Fruit fly (Drosophila melanogaster) whole organism, embryonic: Measurements from ENCODE around the gene Nubp1.

Source experiments
- ATbp ChIP-seq: fragments of 200-800 bp; sonication (Bioruptor generic); optimal IDR thresholded peaks from 2 replicates; lab custom pipeline; 2017; ENCODE audit warnings: missing biosample characterization, mild to moderate bottlenecking, missing genetic modification characterization, missing genetic modification reagents
- Atf-2 ChIP-seq: fragments of 200-800 bp; sonication (Bioruptor generic); optimal IDR thresholded peaks from 2 replicates; lab custom pipeline; 2016; ENCODE audit warnings: missing biosample characterization, missing genetic modification characterization
- Atf3 ChIP-seq: fragments of 200-800 bp; sonication (Bioruptor generic); optimal IDR thresholded peaks from 3 replicates; lab custom pipeline; 2016; ENCODE audit warnings: missing biosample characterization, missing genetic modification characterization
- B-H1 ChIP-seq: fragments of 200-800 bp; sonication (Bioruptor generic); IDR thresholded peaks from 3 replicates; pipeline ENCODE4 v1.3.6; 2022; ENCODE audit warnings: missing biosample characterization, missing genetic modification characterization
- B-H2 ChIP-seq: fragments of 200-800 bp; sonication (Bioruptor generic); optimal IDR thresholded peaks from 2 replicates; lab custom pipeline; 2018; ENCODE audit warnings: missing biosample characterization, mild to moderate bottlenecking, missing genetic modification characterization
- CG10147 ChIP-seq: fragments of 200-800 bp; sonication (Bioruptor generic); optimal IDR thresholded peaks from 2 replicates; lab custom pipeline; 2019; ENCODE audit warnings: missing biosample characterization, mild to moderate bottlenecking, missing genetic modification characterization, moderate library complexity
- CG10209 ChIP-seq: fragments of 200-800 bp; sonication (Bioruptor generic); optimal IDR thresholded peaks from 3 replicates; lab custom pipeline; 2017; ENCODE audit warnings: missing biosample characterization, mild to moderate bottlenecking, missing genetic modification characterization, missing genetic modification reagents
- CG1024 ChIP-seq: fragments of 200-800 bp; sonication (Bioruptor generic); IDR thresholded peaks from 2 replicates; pipeline ENCODE4 v1.3.6; 2022; ENCODE audit warnings: missing biosample characterization, missing genetic modification characterization
- CG11247 ChIP-seq: fragments of 200-800 bp; sonication (Bioruptor generic); IDR thresholded peaks from 2 replicates; pipeline ENCODE4 v1.3.6; 2022; ENCODE audit warnings: missing biosample characterization, missing genetic modification characterization
- CG11456 ChIP-seq: fragments of 200-800 bp; sonication (Bioruptor generic); IDR thresholded peaks from 3 replicates; pipeline ENCODE4 v1.3.6; 2022; ENCODE audit warnings: missing biosample characterization, missing genetic modification characterization
- CG11504 ChIP-seq: fragments of 200-800 bp; sonication (Bioruptor generic); optimal IDR thresholded peaks from 3 replicates; lab custom pipeline; 2019; ENCODE audit warnings: missing biosample characterization, mild to moderate bottlenecking, missing genetic modification characterization, moderate library complexity
- CG12942 ChIP-seq: fragments of 200-800 bp; sonication (Bioruptor generic); optimal IDR thresholded peaks from 3 replicates; lab custom pipeline; 2016; ENCODE audit warnings: missing biosample characterization, missing genetic modification characterization
- CG13123 ChIP-seq: fragments of 200-800 bp; sonication (Bioruptor generic); optimal IDR thresholded peaks from 2 replicates; lab custom pipeline; 2016; ENCODE audit warnings: missing biosample characterization, missing genetic modification characterization
- CG14860 ChIP-seq: fragments of 200-800 bp; sonication (Bioruptor generic); IDR thresholded peaks from 3 replicates; pipeline ENCODE4 v1.3.6; 2022; ENCODE audit warnings: missing biosample characterization, missing genetic modification characterization; ENCODE audit not compliant: partially characterized antibody
- CG15073 ChIP-seq: fragments of 200-800 bp; sonication (Bioruptor generic); optimal IDR thresholded peaks from 2 replicates; lab custom pipeline; 2016; ENCODE audit warnings: missing biosample characterization, missing genetic modification characterization
- CG1603 ChIP-seq: fragments of 200-800 bp; sonication (Bioruptor generic); optimal IDR thresholded peaks from 2 replicates; lab custom pipeline; 2019; ENCODE audit warnings: missing biosample characterization, mild to moderate bottlenecking, missing genetic modification characterization, moderate library complexity
- CG17829 ChIP-seq: fragments of 200-800 bp; optimal IDR thresholded peaks from 2 replicates; lab custom pipeline; 2019; ENCODE audit warnings: missing biosample characterization, mild to moderate bottlenecking, missing genetic modification characterization, moderate library complexity
- CG18262 ChIP-seq: fragments of 200-800 bp; optimal IDR thresholded peaks from 3 replicates; lab custom pipeline; 2019; ENCODE audit warnings: missing biosample characterization, mild to moderate bottlenecking, missing genetic modification characterization, moderate library complexity
- CG2678 ChIP-seq: fragments of 200-800 bp; sonication (Bioruptor generic); optimal IDR thresholded peaks from 3 replicates; lab custom pipeline; 2019; ENCODE audit warnings: missing biosample characterization, mild to moderate bottlenecking, missing genetic modification characterization, moderate library complexity
- CG2889 ChIP-seq: fragments of 200-800 bp; sonication (Bioruptor generic); IDR thresholded peaks from 3 replicates; pipeline ENCODE4 v1.3.6; 2022; ENCODE audit warnings: missing biosample characterization, missing genetic modification characterization
- CG3995 ChIP-seq: fragments of 200-800 bp; sonication (Bioruptor generic); optimal IDR thresholded peaks from 3 replicates; lab custom pipeline; 2016; ENCODE audit warnings: missing biosample characterization, missing genetic modification characterization
- CG6683 ChIP-seq: fragments of 200-800 bp; sonication (Bioruptor generic); optimal IDR thresholded peaks from 2 replicates; lab custom pipeline; 2017; ENCODE audit warnings: missing biosample characterization, mild to moderate bottlenecking, missing genetic modification characterization, missing genetic modification reagents
- CG9817 ChIP-seq: fragments of 200-800 bp; sonication (Bioruptor generic); optimal IDR thresholded peaks from 2 replicates; lab custom pipeline; 2018; ENCODE audit warnings: missing biosample characterization, mild to moderate bottlenecking, missing genetic modification characterization, moderate library complexity
- Gsc ChIP-seq: fragments of 200-800 bp; sonication (Bioruptor generic); IDR thresholded peaks from 2 replicates; pipeline ENCODE4 v1.3.6; 2022; ENCODE audit warnings: missing biosample characterization, missing genetic modification characterization
- Nf-YB ChIP-seq: fragments of 200-800 bp; sonication (Bioruptor generic); optimal IDR thresholded peaks from 3 replicates; lab custom pipeline; 2019; ENCODE audit warnings: missing biosample characterization, mild to moderate bottlenecking, missing genetic modification characterization, moderate library complexity
- Oaz ChIP-seq: fragments of 200-800 bp; sonication (Bioruptor generic); IDR thresholded peaks from 2 replicates; pipeline ENCODE4 v1.3.6; 2022; ENCODE audit warnings: missing biosample characterization, missing genetic modification characterization
- Poxn ChIP-seq: fragments of 200-800 bp; sonication (Bioruptor generic); IDR thresholded peaks from 2 replicates; pipeline ENCODE4 v1.3.6; 2022; ENCODE audit warnings: missing biosample characterization, missing genetic modification characterization
- Scr ChIP-seq: fragments of 200-800 bp; sonication (Bioruptor generic); IDR thresholded peaks from 2 replicates; pipeline ENCODE4 v1.3.6; 2022; ENCODE audit warnings: missing biosample characterization, missing genetic modification characterization; ENCODE audit not compliant: partially characterized antibody
- ac ChIP-seq: fragments of 200-800 bp; sonication (Bioruptor generic); optimal IDR thresholded peaks from 3 replicates; lab custom pipeline; 2017; ENCODE audit warnings: missing biosample characterization, mild to moderate bottlenecking, missing genetic modification characterization
- bsh ChIP-seq, 2 experiments: fragments of 200-800 bp; sonication (Bioruptor generic); optimal IDR thresholded peaks; 2 replicates each; lab custom pipeline; 2017 to 2018; ENCODE audit warnings: mild to moderate bottlenecking in 2 of 2, missing biosample characterization in 2 of 2, missing genetic modification characterization in 2 of 2, moderate library complexity in 1 of 2
- chm ChIP-seq: fragments of 200-800 bp; sonication (Bioruptor generic); IDR thresholded peaks from 2 replicates; pipeline ENCODE4 v1.3.6; 2022; ENCODE audit warnings: missing biosample characterization, missing genetic modification characterization
- chn ChIP-seq: fragments of 200-800 bp; sonication (Bioruptor generic); optimal IDR thresholded peaks from 2 replicates; lab custom pipeline; 2016; ENCODE audit warnings: missing biosample characterization, missing genetic modification characterization
- ci ChIP-seq: fragments of 200-800 bp; sonication (Bioruptor generic); IDR thresholded peaks from 3 replicates; pipeline ENCODE4 v1.3.6; 2022; ENCODE audit warnings: missing biosample characterization, missing genetic modification characterization
- cwo ChIP-seq: fragments of 200-800 bp; sonication (Bioruptor generic); optimal IDR thresholded peaks from 3 replicates; lab custom pipeline; 2017; ENCODE audit warnings: missing biosample characterization, missing genetic modification characterization, mild to moderate bottlenecking, moderate library complexity, missing genetic modification reagents
- da ChIP-seq: fragments of 200-800 bp; sonication (Bioruptor generic); optimal IDR thresholded peaks from 2 replicates; lab custom pipeline; 2016; ENCODE audit warnings: missing biosample characterization, missing genetic modification characterization
- exex ChIP-seq: fragments of 200-800 bp; sonication (Bioruptor generic); optimal IDR thresholded peaks from 4 replicates; lab custom pipeline; 2018; ENCODE audit warnings: missing biosample characterization, mild to moderate bottlenecking, missing genetic modification characterization, moderate library complexity
- hkb ChIP-seq, 2 experiments: fragments of 200-800 bp in 1 of 2; fragments of >200 bp in 1 of 2; sonication (Bioruptor generic) in 1 of 2; IDR thresholded peaks in 1 of 2; optimal IDR thresholded peaks in 1 of 2; 2 replicates each; pipeline versions ENCODE4 v1.3.6 to Lab custom; 2017 to 2022; ENCODE audit warnings: missing biosample characterization in 1 of 2, missing genetic modification characterization in 1 of 2
- hth ChIP-seq: fragments of >200 bp; optimal IDR thresholded peaks from 2 replicates; lab custom pipeline; 2017; ENCODE audit warnings: inconsistent platforms
- mld ChIP-seq: fragments of 200-800 bp; sonication (Bioruptor generic); IDR thresholded peaks from 3 replicates; pipeline ENCODE4 v1.3.6; 2022; ENCODE audit warnings: missing biosample characterization, missing genetic modification characterization; ENCODE audit not compliant: partially characterized antibody
- nau ChIP-seq: fragments of 200-800 bp; sonication (Bioruptor generic); optimal IDR thresholded peaks from 3 replicates; lab custom pipeline; 2017; ENCODE audit warnings: missing biosample characterization, mild to moderate bottlenecking, missing genetic modification characterization, missing genetic modification reagents
- nmo ChIP-seq: fragments of 200-800 bp; sonication (Bioruptor generic); optimal IDR thresholded peaks from 2 replicates; lab custom pipeline; 2018; ENCODE audit warnings: missing biosample characterization, mild to moderate bottlenecking, missing genetic modification characterization, moderate library complexity
- org-1 ChIP-seq: fragments of 200-800 bp; sonication (Bioruptor generic); optimal IDR thresholded peaks from 2 replicates; lab custom pipeline; 2017; ENCODE audit warnings: missing biosample characterization, missing genetic modification characterization
- pita ChIP-seq: fragments of 200-800 bp; sonication (Bioruptor generic); optimal IDR thresholded peaks from 2 replicates; lab custom pipeline; 2017; ENCODE audit warnings: missing biosample characterization, mild to moderate bottlenecking, missing genetic modification characterization
- pnt ChIP-seq: fragments of 200-800 bp; sonication (Bioruptor generic); optimal IDR thresholded peaks from 3 replicates; lab custom pipeline; 2016; ENCODE audit warnings: missing biosample characterization, missing genetic modification characterization
- rib ChIP-seq: fragments of 200-800 bp; sonication (Bioruptor generic); IDR thresholded peaks from 2 replicates; pipeline ENCODE4 v1.3.6; 2022; ENCODE audit warnings: missing biosample characterization, missing genetic modification characterization
- sima ChIP-seq: fragments of 200-800 bp; sonication (Bioruptor generic); optimal IDR thresholded peaks from 2 replicates; lab custom pipeline; 2016; ENCODE audit warnings: missing biosample characterization, missing genetic modification characterization
- sug ChIP-seq: fragments of 200-800 bp; optimal IDR thresholded peaks from 2 replicates; lab custom pipeline; 2019; ENCODE audit warnings: missing biosample characterization, mild to moderate bottlenecking, missing genetic modification characterization, moderate library complexity
- tup ChIP-seq: fragments of 200-800 bp; sonication (Bioruptor generic); optimal IDR thresholded peaks from 2 replicates; lab custom pipeline; 2016; ENCODE audit warnings: missing biosample characterization, mild to moderate bottlenecking, missing genetic modification characterization, moderate library complexity
- vvl ChIP-seq: fragments of 200-800 bp; sonication (Bioruptor generic); IDR thresholded peaks from 2 replicates; pipeline ENCODE4 v1.3.6; 2022; ENCODE audit warnings: missing biosample characterization, missing genetic modification characterization

Nubp1 gene

dm6 chr2L:16743055-16743805 lies 10.9 kb downstream of the Nubp1 start, which contains the start of the genes LSm7 and BuGZ (continued):
- peak; percentile 44; the same call in 1 of the 2 replicates for TF ChIP-seq vvl
- no peak for TF ChIP-seq CG11456 (GFP tag; lab: Robert Waterston, UW)
- no peak for TF ChIP-seq pnt (GFP tag; lab: Kevin White, UChicago)
- TF ChIP-seq CG11504 (tag; lab: Kevin White, UChicago), result no peak
- no peak for TF ChIP-seq CG12942
- TF ChIP-seq da (GFP tag; lab: Kevin White, UChicago), result no peak
- no peak for TF ChIP-seq Atf-2 (GFP tag; lab: Kevin White, UChicago)
- TF ChIP-seq bsh (GFP tag; optimal IDR thresholded peaks at IDR 0.05; lab: Kevin White, UChicago), result no peak
- no peak for TF ChIP-seq ac
- TF ChIP-seq CG14860 (GFP tag; lab: Robert Waterston, UW), result peak; percentile 45; the same call in 2 of the 3 replicates
- TF ChIP-seq CG18262 (tag; lab: Kevin White, UChicago), result peak; percentile 63
- TF ChIP-seq sug (tag; lab: Kevin White, UChicago), result peak; percentile 53
- TF ChIP-seq CG9817 (tag; lab: Kevin White, UChicago), result no peak
- TF ChIP-seq Poxn (GFP tag; lab: Robert Waterston, UW), result no peak
- peak; percentile 75 for TF ChIP-seq Scr (GFP tag; lab: Robert Waterston, UW)
- TF ChIP-seq CG3995 (GFP tag; lab: Kevin White, UChicago), result peak; percentile 92
- peak; percentile 10 for TF ChIP-seq chn (GFP tag; lab: Kevin White, UChicago)
- TF ChIP-seq nmo, result peak; percentile 70
- TF ChIP-seq hkb (optimal IDR thresholded peaks at IDR 0.05; lab: Kevin White, UChicago), result no peak
- TF ChIP-seq hkb (GFP tag; IDR thresholded peaks at IDR 0.05; lab: Robert Waterston, UW), result no peak
- TF ChIP-seq CG10209 (GFP tag; lab: Kevin White, UChicago), result no peak
- no peak for TF ChIP-seq exex
- no peak for TF ChIP-seq pita (GFP tag; lab: Kevin White, UChicago)
- TF ChIP-seq B-H2 (GFP tag; lab: Kevin White, UChicago), result no peak
- TF ChIP-seq hth, result no peak
- no peak for TF ChIP-seq rib
- TF ChIP-seq Nf-YB (GFP tag; lab: Kevin White, UChicago), result no peak
- TF ChIP-seq nau, result no peak
- TF ChIP-seq CG15073 (GFP tag; lab: Kevin White, UChicago), result no peak
- no peak for TF ChIP-seq CG2889 (GFP tag; lab: Robert Waterston, UW)
- TF ChIP-seq ci (GFP tag; lab: Robert Waterston, UW), result no peak; the same call in 1 of the 3 replicates
- peak; percentile 60 for TF ChIP-seq CG17829 (tag; lab: Kevin White, UChicago)
- no peak for TF ChIP-seq mld
- TF ChIP-seq B-H1 (GFP tag; lab: Robert Waterston, UW), result no peak
- TF ChIP-seq CG6683 (GFP tag; lab: Kevin White, UChicago), result no peak
- no peak for TF ChIP-seq org-1 (GFP tag; lab: Kevin White, UChicago)
- TF ChIP-seq CG1024, result no peak
- no peak for TF ChIP-seq CG11247
- TF ChIP-seq Oaz (GFP tag; lab: Robert Waterston, UW), result no peak
- TF ChIP-seq Gsc (GFP tag; lab: Robert Waterston, UW), result no peak
- no peak for TF ChIP-seq ATbp (GFP tag; lab: Kevin White, UChicago)
- TF ChIP-seq sima, result no peak
- TF ChIP-seq cwo (GFP tag; lab: Kevin White, UChicago), result no peak
- TF ChIP-seq CG2678 (tag; lab: Kevin White, UChicago), result no peak
- no peak for TF ChIP-seq Atf3 (GFP tag; lab: Kevin White, UChicago)
- no peak for TF ChIP-seq CG10147 (GFP tag; lab: Kevin White, UChicago)
- no peak for TF ChIP-seq chm (GFP tag; lab: Robert Waterston, UW)
- no peak for TF ChIP-seq CG1603 (tag; lab: Kevin White, UChicago)
- TF ChIP-seq tup (GFP tag; lab: Kevin White, UChicago), result no peak
- no peak for TF ChIP-seq CG13123 (GFP tag; lab: Kevin White, UChicago)
